Worm (Caenorhabditis elegans) whole organism, L4 larva: ENCODE measurements around the gene C14A4.7.

ENCODE experiments used
- ceh-28 ChIP-seq: fragments of 150-350 bp; optimal IDR thresholded peaks from 2 replicates; lab custom pipeline; 2014; ENCODE audit warnings: missing biosample characterization, missing genetic modification reagents, missing genetic modification characterization
- dpl-1 ChIP-seq: fragments of 150-350 bp; optimal IDR thresholded peaks from 2 replicates; lab custom pipeline; 2014; ENCODE audit warnings: missing biosample characterization, missing genetic modification reagents, missing genetic modification characterization
- nhr-11 ChIP-seq: fragments of 150-350 bp; optimal IDR thresholded peaks from 2 replicates; lab custom pipeline; 2014; ENCODE audit warnings: missing biosample characterization, missing genetic modification characterization
- nhr-28 ChIP-seq: fragments of 150-350 bp; optimal IDR thresholded peaks from 2 replicates; lab custom pipeline; 2014; ENCODE audit warnings: missing biosample characterization, missing genetic modification characterization
- unc-130 ChIP-seq: sonication (generic microtip); optimal IDR thresholded peaks from 2 replicates; lab custom pipeline; 2016; ENCODE audit warnings: missing genetic modification reagents, missing genetic modification characterization, missing compliant biosample characterization

DNA sequence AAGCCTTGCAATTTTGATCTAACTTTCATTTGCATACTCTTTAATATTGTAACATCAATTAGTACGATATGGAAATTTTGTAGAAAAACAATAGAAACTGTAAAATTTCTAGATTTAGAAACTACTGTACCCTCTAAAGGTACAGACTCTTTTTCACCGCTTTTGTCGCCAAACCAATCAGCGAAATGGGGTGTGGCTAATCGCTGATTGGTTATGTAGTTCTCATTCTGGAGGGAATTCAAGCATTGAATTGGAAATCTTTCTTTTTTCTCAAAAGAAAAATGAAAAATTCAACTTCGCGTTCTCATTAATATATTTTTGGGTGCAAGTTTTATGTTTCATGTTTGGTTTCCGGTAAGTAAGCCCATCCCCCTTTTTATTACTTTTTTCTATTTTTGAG is 7.2 kb upstream of the C14A4.7 start:
- TF ChIP-seq ceh-28 (tag; lab: Kevin White, UChicago) (no peak), unc-130 (GFP tag; lab: Kevin White, UChicago) (no peak), dpl-1 (GFP tag; lab: Kevin White, UChicago) (no peak), nhr-28 (tag; lab: Kevin White, UChicago) (no peak), nhr-11 (tag; lab: Kevin White, UChicago) (no peak)
